Fruit fly (Drosophila melanogaster): ENCODE data around the gene CG10077.

The CG10077 gene

DNA sequence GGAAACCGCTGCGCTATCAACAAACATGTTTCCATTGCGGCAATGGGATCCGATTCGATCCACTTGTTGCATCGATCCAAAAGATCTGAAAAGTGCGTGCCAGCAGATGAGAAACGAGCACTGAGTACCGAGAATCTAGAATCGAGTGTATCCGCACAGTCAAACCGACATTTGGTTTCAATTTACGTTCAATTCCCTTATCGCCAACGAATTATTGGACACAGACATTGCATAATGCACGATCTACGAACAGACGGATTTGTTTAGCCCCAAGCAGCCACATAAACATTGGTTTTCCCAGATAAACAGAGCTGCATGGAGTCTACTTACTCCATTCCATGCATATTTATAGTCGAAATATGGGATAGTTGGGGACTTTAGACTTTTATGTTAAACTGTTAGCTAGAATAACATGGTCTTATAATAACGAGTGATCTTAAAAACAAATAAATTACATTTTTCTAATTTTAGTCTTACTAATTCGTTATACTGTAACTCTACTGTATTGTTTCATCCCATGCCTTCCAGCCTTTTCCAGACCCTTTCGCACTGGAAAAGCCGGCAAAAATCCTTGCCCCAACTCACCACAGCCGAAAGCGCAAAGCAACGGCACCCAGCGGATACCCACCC lies 23.2 kb upstream of the CG10077 start (continued):
- TF ChIP-seq nmo (GFP tag; optimal IDR thresholded peaks at IDR 0.05) (no peak), Sin3A (optimal IDR thresholded peaks at IDR 0.05) (no peak), sens (GFP tag) (peak; percentile 58), caup (GFP tag; optimal IDR thresholded peaks at IDR 0.05; ENCODE audit: severe bottlenecking) (no peak), Atf-2 (GFP tag; optimal IDR thresholded peaks at IDR 0.05) (no peak), CG6654 (GFP tag; optimal IDR thresholded peaks at IDR 0.05) (no peak), ara (GFP tag; IDR thresholded peaks at IDR 0.05) (no peak), ac (GFP tag; optimal IDR thresholded peaks at IDR 0.05) (no peak), Chrac-16 (GFP tag; optimal IDR thresholded peaks at IDR 0.05) (no peak), CG13894 (tag; optimal IDR thresholded peaks at IDR 0.05) (no peak), wdn (GFP tag; IDR thresholded peaks at IDR 0.05) (no peak), chm (GFP tag; IDR thresholded peaks at IDR 0.05) (0 out of 2 replicates have a peak, but pooled peaks have one; percentile 24), D (optimal IDR thresholded peaks at IDR 0.05) (peak; percentile 25), D (GFP tag; optimal IDR thresholded peaks at IDR 0.05) (no peak), pzg (GFP tag; optimal IDR thresholded peaks at IDR 0.05) (no peak), row (GFP tag; IDR thresholded peaks at IDR 0.05) (0 out of 3 replicates have a peak, but pooled peaks have one; percentile 10), Rx (GFP tag; IDR thresholded peaks at IDR 0.05) (no peak), nerfin-1 (tag; optimal IDR thresholded peaks at IDR 0.05) (no peak), HLH54F (GFP tag; optimal IDR thresholded peaks at IDR 0.05) (no peak), shn (GFP tag; optimal IDR thresholded peaks at IDR 0.05) (no peak), trh (GFP tag; optimal IDR thresholded peaks at IDR 0.05) (no peak), Jarid2 (GFP tag; optimal IDR thresholded peaks at IDR 0.05) (no peak), CG10565 (GFP tag; optimal IDR thresholded peaks at IDR 0.05) (no peak), CG9727 (GFP tag; optimal IDR thresholded peaks at IDR 0.05) (no peak), Hmx (GFP tag; optimal IDR thresholded peaks at IDR 0.05) (no peak), GATAe (GFP tag; conservative IDR thresholded peaks at IDR 0.05) (no peak), mirr (GFP tag; optimal IDR thresholded peaks at IDR 0.05) (no peak), tgo (GFP tag; IDR thresholded peaks at IDR 0.05) (no peak), CG2120 (GFP tag; optimal IDR thresholded peaks at IDR 0.05) (no peak), Adf1 (GFP tag; IDR thresholded peaks at IDR 0.05) (no peak), CG7271 (tag; optimal IDR thresholded peaks at IDR 0.05) (no peak), zf30C (GFP tag; optimal IDR thresholded peaks at IDR 0.05) (no peak), CG10267 (tag; optimal IDR thresholded peaks at IDR 0.05) (no peak), CG14710 (tag; optimal IDR thresholded peaks at IDR 0.05) (no peak), Ptx1 (GFP tag; IDR thresholded peaks at IDR 0.05) (no peak), CG17912 (GFP tag; optimal IDR thresholded peaks at IDR 0.05) (no peak), CG5245 (GFP tag; optimal IDR thresholded peaks at IDR 0.05) (no peak), Hr3 (GFP tag; optimal IDR thresholded peaks at IDR 0.05) (no peak), CG13624 (GFP tag; optimal IDR thresholded peaks at IDR 0.05) (no peak), grn (GFP tag; optimal IDR thresholded peaks at IDR 0.05) (no peak), Asciz (GFP tag; optimal IDR thresholded peaks at IDR 0.05) (no peak), CG8388 (GFP tag; optimal IDR thresholded peaks at IDR 0.05) (no peak), sisA (GFP tag; IDR thresholded peaks at IDR 0.05) (no peak), CG16779 (GFP tag; IDR thresholded peaks at IDR 0.05) (no peak), Fer3 (tag; optimal IDR thresholded peaks at IDR 0.05) (no peak), CG1792 (GFP tag; optimal IDR thresholded peaks at IDR 0.05) (no peak), seq (GFP tag; IDR thresholded peaks at IDR 0.05) (no peak), psq (GFP tag; optimal IDR thresholded peaks at IDR 0.05) (no peak), CG10979 (tag; optimal IDR thresholded peaks at IDR 0.05) (peak; percentile 11), CG1647 (GFP tag; optimal IDR thresholded peaks at IDR 0.05) (no peak), Dref (GFP tag; IDR thresholded peaks at IDR 0.05) (no peak), grau (tag; optimal IDR thresholded peaks at IDR 0.05) (peak; percentile 75)

All from whole organism, embryonic.